Worm (Caenorhabditis elegans) whole organism, L1 larva: ENCODE measurements around the gene gldc-1.

Source experiments
- egl-13 ChIP-seq: sonication (generic microtip); optimal IDR thresholded peaks from 2 replicates; lab custom pipeline; 2016; ENCODE audit warnings: missing genotype, missing genetic modification reagents, missing genetic modification characterization, missing compliant biosample characterization
- fkh-8 ChIP-seq: sonication (generic microtip); optimal IDR thresholded peaks from 2 replicates; lab custom pipeline; 2016; ENCODE audit warnings: mild to moderate bottlenecking, missing genetic modification characterization, missing compliant biosample characterization
- nhr-11 ChIP-seq: fragments of 150-350 bp; optimal IDR thresholded peaks from 2 replicates; lab custom pipeline; 2014; ENCODE audit warnings: missing biosample characterization, missing genetic modification characterization
- skn-1 ChIP-seq: fragments of 150-350 bp; optimal IDR thresholded peaks from 2 replicates; lab custom pipeline; 2014; ENCODE audit warnings: missing biosample characterization, missing genetic modification characterization
- tlp-1 ChIP-seq: fragments of 150-350 bp; optimal IDR thresholded peaks from 2 replicates; lab custom pipeline; 2014; ENCODE audit warnings: missing biosample characterization, missing genetic modification characterization

DNA sequence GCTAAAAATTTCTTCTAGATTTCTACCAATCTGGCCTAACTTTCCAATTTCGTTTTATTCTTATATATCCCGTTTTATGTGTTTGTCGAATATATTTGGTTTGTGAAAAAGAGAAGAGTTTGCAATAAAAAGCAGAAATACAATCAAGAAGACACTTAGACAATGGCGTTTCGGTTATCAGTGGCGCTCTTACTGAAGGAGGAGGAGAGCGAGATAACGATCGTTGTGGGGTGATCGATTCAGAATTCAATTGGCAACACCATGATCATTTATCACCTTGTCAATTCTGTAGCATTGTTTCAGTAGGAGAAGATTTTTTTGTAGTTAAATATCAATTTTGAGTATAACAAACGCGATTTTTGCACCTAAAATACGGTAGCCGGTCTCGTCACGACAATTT, 674 bp upstream of the gldc-1 start:
- TF ChIP-seq egl-13 (tag; lab: Kevin White, UChicago), result no peak
- no peak for TF ChIP-seq fkh-8 (tag; lab: Kevin White, UChicago)
- TF ChIP-seq skn-1, result no peak
- no peak for TF ChIP-seq nhr-11
- no peak for TF ChIP-seq tlp-1
